Worm (Caenorhabditis elegans): ENCODE results near the gene gldi-11.

DNA sequence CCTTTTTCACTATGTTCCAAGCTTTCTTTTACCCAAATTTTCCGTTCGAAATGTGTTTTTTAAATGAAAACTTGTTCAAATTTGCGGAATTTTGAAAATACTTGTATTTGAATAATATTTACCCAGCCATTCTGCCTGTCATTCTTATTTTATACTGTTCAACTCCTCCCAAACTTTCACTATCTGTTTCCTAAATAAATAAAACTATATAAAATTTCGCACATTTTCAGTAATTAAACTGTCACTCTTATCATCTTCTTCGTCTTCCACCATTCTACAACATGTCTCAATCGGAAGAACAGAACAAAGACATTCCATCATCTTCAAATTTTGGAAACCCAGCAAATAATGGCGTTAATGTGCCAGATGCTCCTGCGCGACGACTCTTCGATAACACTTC, 40.8 kb downstream of the gldi-11 start, which contains the start of gene btbd-10:
- no peak for TF ChIP-seq T22C8.4 (GFP tag; IDR thresholded peaks at IDR 0.05)
- TF ChIP-seq flt-1 (GFP tag; IDR thresholded peaks at IDR 0.05): no peak

All from whole organism, midembryonic.